Worm (Caenorhabditis elegans) whole organism, L3 larva: ENCODE measurements around the gene F53A2.11.

ENCODE experiments used
- aly-2 ChIP-seq: fragments of 150-350 bp; optimal IDR thresholded peaks from 2 replicates; lab custom pipeline; 2014; ENCODE audit warnings: missing biosample characterization, missing genetic modification characterization
- elt-1 ChIP-seq: fragments of 150-350 bp; optimal IDR thresholded peaks from 2 replicates; lab custom pipeline; 2014; ENCODE audit warnings: missing biosample characterization, missing genetic modification characterization
- hmg-11 ChIP-seq: sonication (generic microtip); optimal IDR thresholded peaks from 2 replicates; lab custom pipeline; 2016; ENCODE audit warnings: missing genetic modification characterization, missing compliant biosample characterization
- jun-1 ChIP-seq: fragments of 150-350 bp; optimal IDR thresholded peaks from 2 replicates; lab custom pipeline; 2014; ENCODE audit warnings: missing biosample characterization, missing genetic modification reagents, missing genetic modification characterization
- mdl-1 ChIP-seq: fragments of 150-350 bp; optimal IDR thresholded peaks from 2 replicates; lab custom pipeline; 2014; ENCODE audit warnings: missing biosample characterization, missing genetic modification characterization
- nhr-11 ChIP-seq: fragments of 150-350 bp; optimal IDR thresholded peaks from 2 replicates; lab custom pipeline; 2014; ENCODE audit warnings: missing biosample characterization, missing genetic modification characterization
- pha-4 ChIP-seq: fragments of 150-350 bp; optimal IDR thresholded peaks from 2 replicates; lab custom pipeline; 2014; ENCODE audit warnings: missing biosample characterization, missing genetic modification reagents, missing genetic modification characterization
- skn-1 ChIP-seq: fragments of 150-350 bp; optimal IDR thresholded peaks from 2 replicates; lab custom pipeline; 2014; ENCODE audit warnings: missing biosample characterization, missing genetic modification characterization
- tbx-2 ChIP-seq: sonication (generic microtip); optimal IDR thresholded peaks from 2 replicates; lab custom pipeline; 2016; ENCODE audit warnings: mild to moderate bottlenecking, missing genetic modification characterization, missing compliant biosample characterization
- unc-39 ChIP-seq: sonication (generic microtip); optimal IDR thresholded peaks from 4 replicates; lab custom pipeline; 2017; ENCODE audit warnings: missing biosample characterization, missing genetic modification characterization
- unc-62 ChIP-seq: fragments of 150-350 bp; sonication (generic microtip); optimal IDR thresholded peaks from 4 replicates; lab custom pipeline; 2014; ENCODE audit warnings: missing biosample characterization, missing genetic modification reagents, missing genetic modification characterization
- ztf-11 ChIP-seq: fragments of 150-350 bp; optimal IDR thresholded peaks from 2 replicates; lab custom pipeline; 2014; ENCODE audit warnings: missing biosample characterization, missing genetic modification characterization

DNA sequence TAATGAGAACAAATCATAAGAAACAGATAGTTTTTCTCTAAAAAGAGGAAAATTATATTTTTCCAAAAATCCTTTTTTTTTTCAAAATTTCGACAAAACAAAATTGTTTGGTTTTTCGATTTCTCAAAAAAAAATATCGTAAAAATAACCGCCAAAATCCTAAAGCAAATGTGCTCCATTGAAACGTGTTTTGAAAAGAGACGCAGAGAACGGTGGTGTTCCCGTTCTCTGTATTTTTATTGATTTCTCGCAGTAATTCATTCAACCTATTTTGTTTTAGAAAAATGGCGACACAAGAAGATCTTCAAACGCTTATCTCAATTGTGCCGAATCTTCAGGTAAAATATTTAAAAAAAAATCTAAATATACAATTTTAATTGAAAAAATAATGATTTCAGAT lies 8.7 kb downstream of the F53A2.11 start, which contains the start of gene Y43F4B.10:
- TF ChIP-seq unc-62 (GFP tag; lab: Kevin White, UChicago): no peak
- TF ChIP-seq aly-2 (tag; lab: Kevin White, UChicago): no peak
- no peak for TF ChIP-seq nhr-11 (tag; lab: Kevin White, UChicago)
- TF ChIP-seq skn-1 (tag; lab: Kevin White, UChicago): no peak
- peak; percentile 69 for TF ChIP-seq pha-4
- TF ChIP-seq unc-39: no peak
- no peak for TF ChIP-seq mdl-1 (tag; lab: Kevin White, UChicago)
- no peak for TF ChIP-seq elt-1 (tag; lab: Kevin White, UChicago)
- no peak for TF ChIP-seq ztf-11
- TF ChIP-seq tbx-2: no peak
- no peak for TF ChIP-seq hmg-11 (tag; lab: Kevin White, UChicago)
- no peak for TF ChIP-seq jun-1 (tag; lab: Kevin White, UChicago)
